Fruit fly (Drosophila melanogaster): ENCODE measurements around the gene RpS13.

RpS13 gene

DNA sequence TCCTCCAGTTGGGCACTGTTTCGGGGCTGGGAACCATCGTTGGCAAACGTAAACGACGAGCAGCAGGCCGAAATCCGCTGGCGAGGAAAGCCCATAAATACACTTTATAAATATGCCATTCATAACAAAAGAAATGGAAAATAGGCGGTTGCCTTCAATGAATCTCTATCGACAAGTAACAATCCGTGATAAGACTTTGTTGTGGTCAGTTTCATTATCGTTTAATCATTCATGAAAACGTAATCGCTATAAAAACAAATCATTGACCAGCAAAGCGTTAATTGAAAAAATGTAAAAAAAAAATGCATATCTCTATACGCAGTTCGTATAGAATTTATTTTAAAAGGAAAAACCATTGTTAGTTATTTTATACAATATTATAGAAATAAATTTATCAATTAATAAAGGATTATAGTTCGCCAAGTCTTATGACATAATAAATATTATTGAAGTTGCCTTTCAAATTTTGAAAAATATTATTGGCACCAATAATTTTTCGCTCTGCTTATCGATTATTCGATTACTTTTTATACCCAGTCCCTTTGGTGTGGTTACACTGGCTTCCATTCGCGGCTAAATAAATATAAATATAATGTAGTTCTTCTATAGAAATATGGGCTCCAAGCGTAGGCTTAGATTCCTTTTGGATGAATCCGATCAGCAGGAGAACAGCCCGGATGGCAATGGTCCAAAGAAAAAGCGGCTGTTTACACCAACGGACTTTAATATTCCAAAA is 35.6 kb upstream of the RpS13 start, which contains the start of gene CG31898 (continued):
- no peak for TF ChIP-seq lilli (GFP tag; optimal IDR thresholded peaks at IDR 0.05)
- no peak for TF ChIP-seq Side (GFP tag; optimal IDR thresholded peaks at IDR 0.05)
- no peak for TF ChIP-seq CkIIα-i1 (GFP tag; IDR thresholded peaks at IDR 0.05)
- TF ChIP-seq Bteb2 (GFP tag; optimal IDR thresholded peaks at IDR 0.05) = no peak
- no peak for TF ChIP-seq pb (GFP tag; optimal IDR thresholded peaks at IDR 0.05)
- no peak for TF ChIP-seq fru (optimal IDR thresholded peaks at IDR 0.05)
- TF ChIP-seq Sry-δ (GFP tag; optimal IDR thresholded peaks at IDR 0.05) = no peak
- TF ChIP-seq CG3281 (GFP tag; optimal IDR thresholded peaks at IDR 0.05) = no peak
- no peak for TF ChIP-seq Atf-2 (GFP tag; optimal IDR thresholded peaks at IDR 0.05)
- TF ChIP-seq chn (GFP tag; optimal IDR thresholded peaks at IDR 0.05) = no peak
- no peak for TF ChIP-seq wek (GFP tag; optimal IDR thresholded peaks at IDR 0.05)
- TF ChIP-seq MBD-R2 (GFP tag; IDR thresholded peaks at IDR 0.05) = peak; percentile 64
- TF ChIP-seq CrebB (tag; optimal IDR thresholded peaks at IDR 0.05) = no peak
- no peak for TF ChIP-seq CG7786 (GFP tag; optimal IDR thresholded peaks at IDR 0.05)
- no peak for TF ChIP-seq CG43689 (GFP tag; IDR thresholded peaks at IDR 0.05)
- peak; percentile 94 for TF ChIP-seq Dp (GFP tag; optimal IDR thresholded peaks at IDR 0.05)
- TF ChIP-seq sd (tag; optimal IDR thresholded peaks at IDR 0.05) = no peak
- peak; percentile 58 for TF ChIP-seq stwl (tag; optimal IDR thresholded peaks at IDR 0.05)
- no peak for TF ChIP-seq CG9876 (GFP tag; optimal IDR thresholded peaks at IDR 0.05)
- TF ChIP-seq Ravus (GFP tag; IDR thresholded peaks at IDR 0.05) = no peak
- TF ChIP-seq Scr (GFP tag; IDR thresholded peaks at IDR 0.05; ENCODE audit: partially characterized antibody) = peak; percentile 41; the same call in 1 of the 2 replicates
- no peak for TF ChIP-seq slbo (GFP tag; IDR thresholded peaks at IDR 0.05)
- no peak for TF ChIP-seq CG4404 (GFP tag; IDR thresholded peaks at IDR 0.05)
- no peak for TF ChIP-seq NC2β (GFP tag; optimal IDR thresholded peaks at IDR 0.05)
- peak; percentile 94 for TF ChIP-seq E2f2 (GFP tag; IDR thresholded peaks at IDR 0.05)
- TF ChIP-seq gsb-n (tag; optimal IDR thresholded peaks at IDR 0.05) = no peak
- TF ChIP-seq BEAF-32 (GFP tag; optimal IDR thresholded peaks at IDR 0.05) = peak; percentile 34
- TF ChIP-seq HLH3B (GFP tag; IDR thresholded peaks at IDR 0.05) = no peak
- no peak for TF ChIP-seq sug (tag; optimal IDR thresholded peaks at IDR 0.05)
- TF ChIP-seq ERR (GFP tag; optimal IDR thresholded peaks at IDR 0.05) = no peak
- TF ChIP-seq bab2 (GFP tag; optimal IDR thresholded peaks at IDR 0.05) = no peak
- TF ChIP-seq ham (GFP tag; IDR thresholded peaks at IDR 0.05) = no peak
- no peak for TF ChIP-seq CG9817 (tag; optimal IDR thresholded peaks at IDR 0.05)
- TF ChIP-seq lola (GFP tag; optimal IDR thresholded peaks at IDR 0.05) = no peak
- no peak for TF ChIP-seq CG34376 (GFP tag; optimal IDR thresholded peaks at IDR 0.05)
- TF ChIP-seq CG12299 (tag; optimal IDR thresholded peaks at IDR 0.05) = no peak
- no peak for TF ChIP-seq CG12219 (GFP tag; optimal IDR thresholded peaks at IDR 0.05)
- TF ChIP-seq Awh (GFP tag; IDR thresholded peaks at IDR 0.05) = no peak
- TF ChIP-seq h (optimal IDR thresholded peaks at IDR 0.05) = no peak
- no peak for TF ChIP-seq sna (GFP tag; IDR thresholded peaks at IDR 0.05; ENCODE audit: partially characterized antibody)
- no peak for TF ChIP-seq CTCF (GFP tag; optimal IDR thresholded peaks at IDR 0.05)
- no peak for TF ChIP-seq Xrp1 (GFP tag; IDR thresholded peaks at IDR 0.05)
- TF ChIP-seq Abd-B (GFP tag; optimal IDR thresholded peaks at IDR 0.05) = no peak
- TF ChIP-seq nerfin-2 (GFP tag; IDR thresholded peaks at IDR 0.05; ENCODE audit: partially characterized antibody) = peak; percentile 48; the same call in 1 of the 2 replicates
- no peak for TF ChIP-seq hbn (GFP tag; IDR thresholded peaks at IDR 0.05; ENCODE audit: partially characterized antibody)
- TF ChIP-seq CG14710 (tag; optimal IDR thresholded peaks at IDR 0.05) = peak; percentile 99
- TF ChIP-seq CG8765 (GFP tag; IDR thresholded peaks at IDR 0.05) = no peak
- peak; percentile 21 for TF ChIP-seq trem (tag; optimal IDR thresholded peaks at IDR 0.05)
- TF ChIP-seq lab (GFP tag; optimal IDR thresholded peaks at IDR 0.05) = no peak
- TF ChIP-seq CG4282 (GFP tag; optimal IDR thresholded peaks at IDR 0.05) = no peak
- no peak for TF ChIP-seq stc (GFP tag; IDR thresholded peaks at IDR 0.05)

Measured in whole organism, embryonic.